Fruit fly (Drosophila melanogaster) whole organism, larva: ENCODE measurements around the gene mRpL15.
A peak's percentile ranks its signal among the peaks of the same experiment; 100 is the strongest.

Source experiments
- noc ChIP-seq: fragments of 200-800 bp; sonication (Bioruptor generic); optimal IDR thresholded peaks from 3 replicates; lab custom pipeline; 2019; ENCODE audit warnings: missing biosample characterization, mild to moderate bottlenecking, missing genetic modification characterization, moderate library complexity

The mRpL15 gene

DNA sequence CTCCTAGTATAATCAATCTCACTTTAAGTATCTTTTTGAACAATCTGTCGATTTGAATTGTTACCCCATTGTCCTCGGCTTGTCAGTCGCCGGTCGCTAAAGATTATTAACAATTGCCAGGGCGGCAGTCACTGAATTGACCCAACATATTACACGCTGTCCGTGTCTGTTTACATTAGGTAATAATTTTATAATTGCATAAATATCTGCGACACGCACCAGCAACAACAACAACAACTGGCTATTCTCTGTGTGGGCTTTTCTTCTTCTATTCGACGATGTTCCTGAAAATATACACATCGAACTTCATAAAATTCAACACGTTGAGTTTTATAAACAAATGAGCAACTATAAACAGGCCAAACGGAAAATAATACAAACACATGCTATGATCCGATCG, 12.8 kb upstream of the mRpL15 start:
- TF ChIP-seq noc (tag; lab: Kevin White, UChicago), result no peak

DNA sequence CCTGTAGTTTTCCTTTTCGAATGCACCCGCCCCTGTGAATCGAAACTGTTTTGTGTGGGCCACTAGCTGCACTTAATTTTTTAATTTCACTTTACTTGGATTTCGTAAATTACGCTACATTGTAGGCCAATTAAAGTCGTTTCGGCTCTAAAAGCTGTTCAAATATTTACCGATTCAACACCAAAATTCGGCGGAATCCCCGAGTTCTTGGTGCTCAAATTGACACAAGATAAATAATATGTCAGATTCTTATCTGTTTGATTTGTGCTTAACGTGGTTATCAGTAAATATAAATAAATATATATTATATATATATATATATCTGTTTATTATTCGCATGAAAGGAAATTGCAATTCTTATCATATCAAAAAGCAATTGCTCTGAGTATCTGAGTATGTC, 11.9 kb upstream of the mRpL15 start:
- TF ChIP-seq noc (tag; lab: Kevin White, UChicago), result peak; percentile 25

DNA sequence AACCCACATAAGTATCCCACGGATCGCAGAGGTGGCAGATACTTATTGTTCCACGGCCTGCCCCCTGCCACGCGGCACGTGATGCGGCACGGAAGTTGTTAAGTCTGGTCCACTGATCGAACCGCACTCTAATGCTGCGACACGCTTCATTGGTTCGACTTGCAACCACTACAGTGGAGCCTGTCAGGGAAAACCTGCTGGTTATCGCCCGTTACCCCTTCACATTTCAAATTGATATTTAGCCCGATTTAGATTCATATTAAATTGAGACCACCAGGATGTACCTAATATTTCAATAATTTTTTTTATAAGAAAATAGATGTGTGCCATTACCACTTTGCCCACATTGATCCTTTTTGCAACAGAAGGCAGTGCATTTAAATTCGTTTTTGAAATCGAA, 11.3 kb upstream of the mRpL15 start:
- TF ChIP-seq noc (tag; lab: Kevin White, UChicago), result no peak

DNA sequence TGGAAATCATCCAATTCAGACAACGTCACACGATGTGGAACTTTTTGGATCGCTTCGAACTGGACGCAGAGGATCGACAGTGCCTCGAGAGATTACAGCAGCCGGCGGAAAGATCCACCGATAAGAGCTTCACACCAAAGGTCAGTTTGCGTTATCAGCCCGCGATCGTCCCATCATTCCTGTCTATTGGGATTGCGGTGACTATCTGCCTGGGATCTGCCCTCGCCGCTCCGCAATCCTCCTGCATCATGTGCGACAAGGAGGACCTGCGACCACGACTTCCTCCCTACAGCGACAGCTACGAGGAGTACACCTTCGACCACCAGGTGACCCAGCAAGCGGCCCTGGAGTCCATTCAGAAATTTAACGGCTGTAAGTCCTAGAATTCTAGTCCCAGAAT, 10.0 kb upstream of the mRpL15 start:
- no peak for TF ChIP-seq noc (tag; lab: Kevin White, UChicago)

DNA sequence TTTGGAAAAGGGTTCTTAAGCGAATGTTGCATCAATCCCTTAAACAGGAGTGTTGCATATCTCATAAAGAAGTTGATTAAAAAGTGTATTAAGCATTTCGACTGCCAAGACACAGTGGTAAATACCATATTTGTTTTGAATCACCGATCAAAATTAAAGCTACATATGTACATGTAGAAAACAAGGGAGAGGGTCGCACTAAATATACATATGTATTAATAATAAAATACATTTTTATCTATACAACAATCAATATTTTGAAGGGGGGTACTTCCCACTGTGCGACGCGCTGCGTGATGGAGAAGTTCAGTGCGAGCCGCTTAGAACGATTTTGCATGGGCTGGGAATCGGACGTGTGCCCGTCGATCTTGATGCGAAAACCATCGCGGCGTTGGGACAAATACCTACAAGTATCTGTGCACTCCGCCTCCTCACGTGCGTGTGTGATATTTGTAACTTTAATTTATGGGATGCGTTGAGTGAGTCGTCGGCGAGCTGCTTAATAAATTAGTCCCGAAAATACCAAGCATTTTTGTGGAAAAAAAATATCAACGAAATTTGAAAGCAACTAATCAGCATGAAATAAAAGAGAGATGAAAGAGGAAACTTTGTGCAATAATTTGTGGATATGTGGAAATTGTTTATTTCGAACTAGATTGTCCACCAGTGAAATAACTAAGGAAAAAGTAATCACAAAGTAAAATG, 9.0 kb upstream of the mRpL15 start:
- TF ChIP-seq noc (tag; lab: Kevin White, UChicago), result peak; percentile 83

DNA sequence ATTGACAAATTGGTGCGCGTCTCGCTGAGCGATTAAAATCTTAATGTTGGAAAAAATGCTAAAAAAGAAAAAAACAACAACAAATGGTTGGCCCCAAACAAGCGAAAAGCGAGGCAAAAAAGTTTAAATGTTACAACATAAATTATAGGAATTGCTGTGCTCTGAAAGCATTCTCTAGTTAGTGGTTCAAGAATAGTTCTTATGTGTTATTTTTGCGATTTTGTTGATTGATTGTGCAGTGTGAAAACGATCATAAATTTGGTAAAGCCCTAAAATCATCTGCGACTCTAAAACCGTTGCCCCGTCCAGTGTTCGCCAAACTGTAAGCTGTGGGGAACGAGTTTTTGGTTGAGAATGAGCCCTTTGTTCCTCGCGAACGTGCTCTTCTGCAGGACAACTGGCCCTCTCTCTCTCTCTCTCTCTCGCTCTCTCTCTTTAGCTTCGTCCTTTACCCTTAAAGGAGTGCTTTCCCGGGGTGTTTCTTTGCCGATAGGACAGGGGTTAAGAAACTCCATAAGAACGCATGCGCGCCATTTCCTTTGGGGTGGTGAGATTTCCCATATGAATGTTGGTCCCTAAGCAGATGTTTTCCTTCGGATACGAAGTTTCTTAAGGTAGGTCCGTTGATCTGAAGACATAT, 6.8 kb upstream of the mRpL15 start:
- TF ChIP-seq noc (tag; lab: Kevin White, UChicago), result no peak

DNA sequence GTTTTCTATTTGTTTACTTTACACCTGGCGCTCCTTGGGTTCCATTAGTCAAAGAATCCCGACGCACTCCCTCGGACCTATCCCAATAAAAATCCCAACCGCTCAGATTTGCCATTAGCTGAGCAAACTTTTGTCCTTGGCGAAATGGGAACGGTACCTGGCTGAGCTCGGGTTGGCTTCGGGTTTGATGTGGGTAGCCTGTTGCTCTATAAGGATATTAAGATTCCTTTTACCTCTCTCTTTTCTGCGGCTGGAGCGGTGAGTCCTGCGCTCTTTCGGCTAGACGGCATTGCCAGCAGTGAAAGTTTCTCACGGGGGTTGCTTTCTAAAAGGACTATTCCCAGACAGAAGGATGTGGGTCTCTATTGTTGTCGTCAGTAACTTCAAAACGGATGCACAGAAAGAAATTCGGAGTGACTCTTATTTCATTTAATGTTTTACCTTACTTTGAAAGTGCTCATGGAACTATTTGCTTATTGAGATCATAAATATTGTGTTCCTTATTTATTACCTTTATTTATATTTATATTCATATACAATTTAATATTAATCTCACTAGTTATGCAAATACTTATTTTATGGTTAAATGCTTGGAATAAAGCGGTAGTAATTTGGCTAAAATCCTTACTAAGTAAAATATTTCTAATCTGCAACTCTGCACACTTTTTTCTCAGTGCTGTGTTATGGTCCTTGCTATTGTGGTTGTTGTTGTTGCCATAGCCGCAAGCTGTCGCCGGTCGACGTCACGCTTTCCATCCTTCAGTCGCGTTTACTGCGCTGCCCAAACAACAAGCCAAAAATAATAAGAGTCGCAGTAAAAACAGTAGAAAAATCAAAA, 5.8 kb upstream of the mRpL15 start, which contains the start of gene CG5910:
Gene CG5910, plus strand, starts transcription at position 788 of the 838 bp plus-strand sequence.
- TF ChIP-seq noc (tag; lab: Kevin White, UChicago), result peak; percentile 51

DNA sequence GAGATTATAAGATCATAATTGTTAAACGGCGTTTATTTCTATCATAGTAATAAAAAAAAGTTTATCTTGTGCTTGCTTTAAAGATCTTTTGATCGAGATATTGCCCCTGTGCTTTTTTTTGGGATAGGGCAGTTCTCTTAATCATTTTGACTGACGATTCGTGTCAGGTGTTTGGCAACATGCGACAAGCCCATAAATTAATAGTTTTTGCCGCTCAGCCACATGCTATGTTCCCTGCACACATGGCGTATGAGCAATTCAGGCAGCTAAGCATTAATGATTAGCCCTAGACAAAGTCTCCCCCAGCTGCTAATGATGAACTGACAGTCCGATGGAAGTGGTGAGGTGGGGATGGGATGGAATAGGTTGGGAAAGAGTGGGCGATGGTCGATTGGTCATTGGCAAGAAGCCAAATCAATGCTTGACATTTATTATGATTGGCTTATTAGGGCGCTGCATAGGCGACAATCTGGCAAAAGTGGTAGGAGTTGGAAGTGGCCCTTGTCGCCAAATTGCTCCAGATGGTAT, 5.0 kb upstream of the mRpL15 start:
- TF ChIP-seq noc (tag; lab: Kevin White, UChicago), result no peak

DNA sequence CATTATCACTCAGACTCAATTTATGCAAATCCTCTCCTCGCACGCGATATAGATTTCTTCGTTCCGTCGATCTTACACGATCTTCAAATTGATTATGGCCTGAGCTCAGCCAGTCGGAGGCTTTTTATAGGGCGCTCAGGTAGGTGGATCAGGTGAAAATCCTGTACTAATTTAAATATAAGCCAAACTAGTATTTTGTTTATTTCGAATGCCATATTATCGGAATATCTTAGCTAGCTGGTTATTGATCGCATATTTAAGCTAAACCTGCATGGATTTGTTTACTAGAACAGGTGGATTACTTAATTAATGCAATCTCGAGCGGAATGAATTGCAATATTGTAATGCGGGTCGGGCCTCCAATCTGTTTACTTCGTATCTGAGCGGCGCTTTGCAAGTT, 3.8 kb upstream of the mRpL15 start, which contains the start of gene Hpd:
Gene Hpd, minus strand, starts transcription at position 101 of the 400 bp plus-strand sequence.
- no peak for TF ChIP-seq noc (tag; lab: Kevin White, UChicago)

DNA sequence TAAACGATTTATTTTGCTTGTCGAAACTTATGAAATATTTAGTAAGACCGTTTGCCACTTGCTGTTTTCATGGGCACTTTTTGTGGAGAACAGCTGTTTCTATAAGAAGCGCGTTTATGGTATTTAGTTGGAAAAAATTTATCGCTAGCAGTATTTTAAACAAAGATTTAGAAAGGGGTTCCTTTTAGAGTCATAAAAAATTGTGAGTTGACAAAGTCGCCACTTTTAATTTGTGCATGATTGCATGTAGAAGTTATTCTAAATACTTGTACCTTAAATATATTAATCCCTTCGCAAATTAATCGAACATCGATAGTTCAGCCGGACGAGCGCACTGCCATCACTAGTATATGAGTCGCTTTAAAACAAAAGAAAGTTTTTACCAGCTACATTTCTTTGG, 3.7 kb downstream of the mRpL15 start, which contains the start of the genes Las and Psn:
Gene Las, minus strand, starts transcription at position 65 of the 400 bp plus-strand sequence.
Gene Psn, plus strand, starts transcription at position 172 of the 400 bp plus-strand sequence.
- TF ChIP-seq noc (tag; lab: Kevin White, UChicago), result no peak

DNA sequence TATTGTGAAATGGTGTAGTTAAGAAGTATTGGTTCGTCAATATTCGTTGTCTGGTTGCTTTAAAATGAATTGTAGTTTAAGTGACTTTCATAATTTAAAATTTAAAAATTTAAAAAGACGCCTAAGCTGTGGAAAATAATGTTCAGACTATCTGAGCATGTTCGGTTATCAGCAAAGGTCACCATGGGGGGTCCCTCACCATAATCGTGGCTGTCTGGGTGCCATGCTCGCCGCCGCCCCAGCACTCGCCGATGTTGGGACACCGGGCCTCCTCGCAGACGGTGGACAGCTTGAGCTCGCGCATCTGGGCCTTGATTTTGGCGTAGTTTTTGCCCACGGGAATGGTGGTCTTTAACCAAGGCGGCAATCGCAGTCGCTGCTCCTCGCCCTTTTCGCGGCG, 4.4 kb downstream of the mRpL15 start:
- no peak for TF ChIP-seq noc (tag; lab: Kevin White, UChicago)

DNA sequence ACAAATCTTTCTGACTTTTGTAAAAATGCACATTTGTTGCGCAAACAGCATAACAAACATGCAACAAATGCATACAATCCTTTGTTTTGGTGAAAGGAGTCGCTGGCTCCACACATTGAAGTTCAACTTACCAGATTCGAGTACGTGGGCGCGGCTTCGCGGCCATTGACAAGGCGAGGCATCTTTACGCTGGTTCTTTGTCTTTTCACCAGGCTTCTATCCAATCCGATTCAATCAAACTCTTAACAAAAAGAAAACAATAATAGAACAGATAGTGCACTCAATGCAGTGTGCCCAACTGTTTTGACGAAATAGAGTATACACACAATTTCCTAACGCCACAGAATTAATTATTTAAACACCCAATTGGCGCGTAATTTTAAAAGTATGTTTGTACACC, 5.8 kb downstream of the mRpL15 start, which contains the start of gene CG5262:
Gene CG5262, minus strand, starts transcription at position 294 of the 400 bp plus-strand sequence.
- no peak for TF ChIP-seq noc (tag; lab: Kevin White, UChicago)

DNA sequence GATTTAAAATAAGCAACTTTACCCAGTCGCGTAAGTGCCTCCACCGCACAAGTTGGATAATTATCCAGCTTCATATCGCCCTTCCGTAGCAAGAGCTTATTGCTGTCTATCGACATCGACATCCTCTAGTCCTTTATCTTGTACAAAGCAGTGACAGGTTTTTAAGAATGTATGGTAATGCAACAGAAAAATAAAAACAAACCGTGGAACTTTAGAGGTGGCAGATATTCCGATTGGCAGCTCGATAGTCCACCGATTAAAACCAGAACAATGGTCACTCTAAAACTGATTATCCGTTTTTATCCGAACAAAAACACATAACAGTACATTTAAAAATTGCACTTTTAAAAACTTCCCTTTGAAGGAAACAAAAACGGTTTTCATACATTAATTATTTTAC, 8.6 kb downstream of the mRpL15 start, which contains the start of gene CG5274:
Gene CG5274, minus strand, starts transcription at position 218 of the 400 bp plus-strand sequence.
- no peak for TF ChIP-seq noc (tag; lab: Kevin White, UChicago)

DNA sequence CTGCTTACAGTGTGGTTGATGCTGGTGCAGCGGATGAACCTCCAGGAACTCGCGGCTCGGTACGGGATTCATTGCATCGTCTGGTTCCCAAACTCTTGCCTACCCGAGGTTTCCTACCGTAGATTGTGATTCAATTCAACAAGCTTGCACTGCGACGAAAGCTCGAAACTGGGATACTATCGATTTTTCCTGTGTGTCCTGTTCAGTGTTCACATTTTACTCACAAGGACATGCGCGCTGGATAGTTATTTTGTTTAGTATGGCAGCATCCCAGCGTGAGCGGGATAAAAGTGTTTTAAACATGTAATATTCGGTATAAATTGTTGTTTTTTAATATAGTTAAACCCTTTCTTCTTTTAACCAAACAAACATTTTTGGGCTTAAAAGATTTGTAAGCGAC, 10.1 kb downstream of the mRpL15 start, which contains the start of gene CG5282:
Gene CG5282, minus strand, starts transcription at position 184 of the 400 bp plus-strand sequence.
- TF ChIP-seq noc (tag; lab: Kevin White, UChicago), result no peak

DNA sequence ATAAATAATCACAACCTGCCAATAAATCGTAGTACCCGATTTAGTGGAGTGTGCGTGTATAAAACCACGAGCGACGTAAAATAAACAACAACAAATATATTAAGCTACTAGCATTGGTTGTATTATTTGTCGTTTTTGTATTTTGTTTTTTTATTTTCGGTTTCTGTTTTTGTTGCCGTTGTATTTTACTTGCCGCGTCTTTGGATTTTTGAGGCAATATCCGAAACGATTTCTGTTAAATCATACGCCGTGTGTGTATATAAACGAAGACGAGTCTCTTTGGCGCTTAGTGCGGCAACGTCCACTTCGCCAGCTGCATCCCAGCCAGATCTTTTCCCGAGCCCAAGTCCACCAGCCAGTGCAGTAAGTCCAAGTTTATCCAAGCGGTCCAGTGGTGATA, 22.7 kb downstream of the mRpL15 start, which contains the start of gene zye:
Gene zye, plus strand, starts transcription at position 301 of the 400 bp plus-strand sequence.
- TF ChIP-seq noc (tag; lab: Kevin White, UChicago), result no peak
